Worm (Caenorhabditis elegans) whole organism, L3 larva: ENCODE measurements around the gene mrpl-53.

Experiments
- R02D3.7 ChIP-seq: fragments of 150-350 bp; optimal IDR thresholded peaks from 2 replicates; lab custom pipeline; 2014; ENCODE audit warnings: missing biosample characterization, missing genetic modification characterization
- ZK546.5 ChIP-seq: sonication (generic microtip); optimal IDR thresholded peaks from 2 replicates; lab custom pipeline; 2017; ENCODE audit warnings: missing biosample characterization, missing genetic modification characterization
- aly-2 ChIP-seq: fragments of 150-350 bp; optimal IDR thresholded peaks from 2 replicates; lab custom pipeline; 2014; ENCODE audit warnings: missing biosample characterization, missing genetic modification characterization
- ama-1 ChIP-seq: fragments of 150-350 bp; optimal IDR thresholded peaks from 2 replicates; lab custom pipeline; 2018
- ceh-16 ChIP-seq: sonication (generic microtip); optimal IDR thresholded peaks from 2 replicates; lab custom pipeline; 2017; ENCODE audit warnings: missing biosample characterization, missing genetic modification characterization
- ceh-28 ChIP-seq: fragments of 150-350 bp; optimal IDR thresholded peaks from 2 replicates; lab custom pipeline; 2014; ENCODE audit warnings: missing biosample characterization, missing genetic modification reagents, missing genetic modification characterization
- egl-27 ChIP-seq: sonication (generic microtip); optimal IDR thresholded peaks from 4 replicates; lab custom pipeline; 2017; ENCODE audit warnings: missing biosample characterization, missing genetic modification reagents, missing genetic modification characterization
- egl-5 ChIP-seq: fragments of 150-350 bp; optimal IDR thresholded peaks from 2 replicates; lab custom pipeline; 2017; ENCODE audit warnings: missing biosample characterization, missing genetic modification reagents, missing genetic modification characterization, inconsistent platforms
- elt-1 ChIP-seq: fragments of 150-350 bp; optimal IDR thresholded peaks from 2 replicates; lab custom pipeline; 2014; ENCODE audit warnings: missing biosample characterization, missing genetic modification characterization
- elt-2 ChIP-seq: sonication (generic microtip); optimal IDR thresholded peaks from 2 replicates; lab custom pipeline; 2016; ENCODE audit warnings: missing genetic modification reagents, mild to moderate bottlenecking, missing genetic modification characterization, missing compliant biosample characterization
- elt-3 ChIP-seq, 3 experiments: fragments of 150-350 bp in 1 of 3; sonication (generic microtip) in 2 of 3; optimal IDR thresholded peaks; 2 replicates in 2 of 3; 4 replicates in 1 of 3; lab custom pipeline; 2014 to 2017; ENCODE audit warnings: missing biosample characterization in 3 of 3, missing genetic modification characterization in 3 of 3
- fkh-10 ChIP-seq: sonication (generic microtip); optimal IDR thresholded peaks from 2 replicates; lab custom pipeline; 2017; ENCODE audit warnings: missing biosample characterization, missing genetic modification reagents, missing genetic modification characterization
- fkh-2 ChIP-seq: fragments of 150-350 bp; optimal IDR thresholded peaks from 2 replicates; lab custom pipeline; 2014; ENCODE audit warnings: missing biosample characterization, missing genetic modification reagents, missing genetic modification characterization
- hmg-11 ChIP-seq: sonication (generic microtip); optimal IDR thresholded peaks from 2 replicates; lab custom pipeline; 2016; ENCODE audit warnings: missing genetic modification characterization, missing compliant biosample characterization
- jun-1 ChIP-seq: fragments of 150-350 bp; optimal IDR thresholded peaks from 2 replicates; lab custom pipeline; 2014; ENCODE audit warnings: missing biosample characterization, missing genetic modification reagents, missing genetic modification characterization
- lin-15B ChIP-seq: fragments of 150-350 bp; optimal IDR thresholded peaks from 2 replicates; lab custom pipeline; 2014; ENCODE audit warnings: missing biosample characterization, missing genetic modification characterization
- lin-39 ChIP-seq: fragments of 150-350 bp; optimal IDR thresholded peaks from 2 replicates; lab custom pipeline; 2018; ENCODE audit warnings: missing biosample characterization, missing genetic modification reagents, missing genetic modification characterization
- lsy-12 ChIP-seq: sonication (generic microtip); optimal IDR thresholded peaks from 2 replicates; lab custom pipeline; 2016; ENCODE audit warnings: mild to moderate bottlenecking, missing genetic modification characterization, missing compliant biosample characterization
- mdl-1 ChIP-seq: fragments of 150-350 bp; optimal IDR thresholded peaks from 2 replicates; lab custom pipeline; 2014; ENCODE audit warnings: missing biosample characterization, missing genetic modification characterization
- mml-1 ChIP-seq: fragments of 150-350 bp; sonication (generic microtip); optimal IDR thresholded peaks from 3 replicates; lab custom pipeline; 2014; ENCODE audit warnings: missing biosample characterization, missing genetic modification characterization
- nfya-1 ChIP-seq: sonication (generic microtip); optimal IDR thresholded peaks from 2 replicates; lab custom pipeline; 2017; ENCODE audit warnings: missing genetic modification characterization, mild to moderate bottlenecking, missing compliant biosample characterization, antibody characterized with exemption, moderate library complexity; ENCODE audit not compliant: insufficient read depth
- nhr-11 ChIP-seq: fragments of 150-350 bp; optimal IDR thresholded peaks from 2 replicates; lab custom pipeline; 2014; ENCODE audit warnings: missing biosample characterization, missing genetic modification characterization
- nhr-12 ChIP-seq: fragments of 150-350 bp; optimal IDR thresholded peaks from 2 replicates; lab custom pipeline; 2014; ENCODE audit warnings: missing biosample characterization, missing genetic modification characterization
- nhr-23 ChIP-seq: fragments of 150-350 bp; optimal IDR thresholded peaks from 2 replicates; lab custom pipeline; 2014; ENCODE audit warnings: missing biosample characterization, missing genetic modification reagents, missing genetic modification characterization
- nhr-237 ChIP-seq: fragments of 150-350 bp; optimal IDR thresholded peaks from 2 replicates; lab custom pipeline; 2014; ENCODE audit warnings: missing biosample characterization, missing genetic modification characterization
- nhr-25 ChIP-seq: sonication (generic microtip); optimal IDR thresholded peaks from 2 replicates; lab custom pipeline; 2017; ENCODE audit warnings: missing biosample characterization, missing genetic modification characterization
- nhr-28 ChIP-seq: fragments of 150-350 bp; optimal IDR thresholded peaks from 2 replicates; lab custom pipeline; 2014; ENCODE audit warnings: missing biosample characterization, missing genetic modification characterization
- nhr-43 ChIP-seq: sonication (generic microtip); optimal IDR thresholded peaks from 2 replicates; lab custom pipeline; 2016; ENCODE audit warnings: mild to moderate bottlenecking, missing genetic modification characterization, missing compliant biosample characterization; ENCODE audit not compliant: poor library complexity, severe bottlenecking
- nhr-67 ChIP-seq: fragments of 150-350 bp; optimal IDR thresholded peaks from 2 replicates; lab custom pipeline; 2014; ENCODE audit warnings: missing biosample characterization, missing genetic modification characterization
- pqm-1 ChIP-seq: fragments of 150-350 bp; optimal IDR thresholded peaks from 2 replicates; lab custom pipeline; 2017; ENCODE audit warnings: missing biosample characterization, missing genetic modification characterization, inconsistent platforms
- sea-2 ChIP-seq: fragments of 150-350 bp; sonication (generic microtip); optimal IDR thresholded peaks from 4 replicates; lab custom pipeline; 2014; ENCODE audit warnings: missing biosample characterization, missing genetic modification reagents, missing genetic modification characterization
- skn-1 ChIP-seq: fragments of 150-350 bp; optimal IDR thresholded peaks from 2 replicates; lab custom pipeline; 2014; ENCODE audit warnings: missing biosample characterization, missing genetic modification characterization
- snpc-4 ChIP-seq: fragments of 150-350 bp; optimal IDR thresholded peaks from 2 replicates; lab custom pipeline; 2014; ENCODE audit warnings: missing biosample characterization, missing genetic modification characterization
- tbx-2 ChIP-seq: sonication (generic microtip); optimal IDR thresholded peaks from 2 replicates; lab custom pipeline; 2016; ENCODE audit warnings: mild to moderate bottlenecking, missing genetic modification characterization, missing compliant biosample characterization
- unc-39 ChIP-seq: sonication (generic microtip); optimal IDR thresholded peaks from 4 replicates; lab custom pipeline; 2017; ENCODE audit warnings: missing biosample characterization, missing genetic modification characterization
- unc-62 ChIP-seq: fragments of 150-350 bp; sonication (generic microtip); optimal IDR thresholded peaks from 4 replicates; lab custom pipeline; 2014; ENCODE audit warnings: missing biosample characterization, missing genetic modification reagents, missing genetic modification characterization
- ztf-11 ChIP-seq: fragments of 150-350 bp; optimal IDR thresholded peaks from 2 replicates; lab custom pipeline; 2014; ENCODE audit warnings: missing biosample characterization, missing genetic modification characterization
- ztf-4 ChIP-seq: fragments of 150-350 bp; optimal IDR thresholded peaks from 2 replicates; lab custom pipeline; 2014; ENCODE audit warnings: missing biosample characterization, missing genetic modification characterization

Gene mrpl-53

DNA sequence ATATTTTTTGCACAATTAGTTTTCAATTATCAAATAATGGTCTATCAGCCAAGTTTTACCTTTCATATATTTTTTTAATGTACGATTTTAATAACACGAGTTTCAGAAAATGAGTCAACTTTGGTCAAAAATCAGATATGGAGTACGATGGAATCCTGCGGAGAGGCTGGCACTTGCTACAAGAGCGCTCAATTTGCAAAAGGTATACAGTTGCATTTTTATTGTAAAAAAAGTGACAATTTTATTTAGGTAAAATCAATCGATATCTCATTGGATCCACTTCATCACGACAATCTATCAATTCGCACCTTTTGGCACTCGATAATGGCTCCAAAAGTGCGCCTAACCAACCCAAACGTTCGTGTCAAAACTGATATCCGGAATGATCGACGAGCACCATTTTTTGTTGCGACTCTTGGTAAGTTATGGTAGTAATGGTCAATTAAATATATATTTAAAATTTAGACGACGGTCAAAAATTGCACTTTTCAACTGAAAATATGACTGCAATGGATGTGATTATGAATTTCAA, at the start of gene mrpl-53:
Gene mrpl-53 (plus strand): TSS at position 107 of the 532 bp plus-strand sequence.
- TF ChIP-seq lin-39 (tag; lab: Kevin White, UChicago) (no peak), nhr-23 (tag; lab: Kevin White, UChicago) (peak; percentile 16)

ce11 chrII:9550718-9551117, 46.7 kb upstream of the mrpl-53 start, which contains the start of gene sra-6:
Gene sra-6, minus strand, starts transcription at chrII:9550818.
- TF ChIP-seq ztf-4 (tag; lab: Kevin White, UChicago) (no peak), unc-62 (GFP tag; lab: Kevin White, UChicago) (no peak)

DNA sequence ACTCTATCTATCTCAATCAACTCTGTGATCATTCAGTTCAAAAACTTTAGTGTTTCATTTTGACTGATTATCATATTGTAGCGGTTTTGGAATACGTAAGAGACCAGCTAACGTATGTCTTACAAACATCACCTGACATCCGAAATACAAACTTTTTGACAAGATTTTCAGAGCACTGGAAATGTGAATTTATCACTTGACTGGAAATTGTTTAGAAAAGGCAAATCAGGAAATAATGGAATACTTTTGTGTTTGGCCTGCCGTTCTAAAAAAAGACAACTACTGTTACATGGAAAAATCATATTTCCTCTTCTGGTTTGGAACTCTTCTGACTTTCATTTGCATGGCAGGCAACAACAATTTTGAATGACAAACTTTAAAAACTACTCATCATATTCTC, 45.9 kb upstream of the mrpl-53 start, which contains the start of gene F35H8.12:
Gene F35H8.12 (plus strand): TSS at position 301 of the 400 bp plus-strand sequence.
- TF ChIP-seq nfya-1 (tag; lab: Kevin White, UChicago) (no peak), ama-1 (lab: Kevin White, UChicago) (no peak), jun-1 (tag; lab: Kevin White, UChicago) (no peak), aly-2 (tag; lab: Kevin White, UChicago) (no peak), nhr-25 (tag; lab: Kevin White, UChicago) (no peak), hmg-11 (no peak), skn-1 (no peak), pqm-1 (tag; lab: Kevin White, UChicago) (no peak), unc-39 (tag; lab: Kevin White, UChicago) (no peak), ceh-16 (tag; lab: Kevin White, UChicago) (no peak), nhr-11 (tag; lab: Kevin White, UChicago) (no peak), ztf-11 (tag; lab: Kevin White, UChicago) (no peak), ceh-28 (tag; lab: Kevin White, UChicago) (no peak), elt-1 (tag; lab: Kevin White, UChicago) (no peak), nhr-23 (tag; lab: Kevin White, UChicago) (no peak), mml-1 (tag; lab: Kevin White, UChicago) (no peak), snpc-4 (tag; lab: Kevin White, UChicago) (no peak), tbx-2 (tag; lab: Kevin White, UChicago) (no peak), sea-2 (GFP tag; lab: Kevin White, UChicago) (no peak), ZK546.5 (no peak)
- TF ChIP-seq, all 47 proteins: peak for 0

DNA sequence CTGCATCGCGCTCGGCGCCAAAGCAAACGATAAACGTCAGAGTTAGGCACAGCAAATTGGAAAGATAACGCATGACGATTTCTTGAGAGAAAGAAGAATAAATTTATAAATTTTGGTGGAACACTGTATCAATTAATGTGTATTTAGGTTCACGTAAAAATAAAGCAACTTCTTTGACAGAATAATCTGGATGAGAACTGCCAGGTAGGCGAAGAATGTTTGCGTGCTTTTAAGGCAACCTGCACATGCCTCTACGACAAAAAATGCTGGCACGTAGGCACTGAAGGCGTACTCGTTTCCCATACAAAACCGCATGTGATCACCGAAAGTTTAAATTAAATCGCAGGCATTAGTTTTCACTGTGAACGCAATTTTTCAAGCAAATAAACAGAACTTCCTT, 44.2 kb upstream of the mrpl-53 start, which contains the start of gene F35H8.1:
Gene F35H8.1 (minus strand): TSS at position 101 of the 400 bp plus-strand sequence.
- TF ChIP-seq mml-1 (tag; lab: Kevin White, UChicago) (no peak), unc-39 (tag; lab: Kevin White, UChicago) (no peak), mdl-1 (tag; lab: Kevin White, UChicago) (no peak), nhr-28 (tag; lab: Kevin White, UChicago) (no peak), nfya-1 (tag; lab: Kevin White, UChicago) (no peak), sea-2 (GFP tag; lab: Kevin White, UChicago) (no peak), ZK546.5 (no peak), nhr-25 (tag; lab: Kevin White, UChicago) (no peak), nhr-67 (tag; lab: Kevin White, UChicago) (no peak), egl-5 (tag; lab: Kevin White, UChicago) (no peak), pqm-1 (tag; lab: Kevin White, UChicago) (no peak), fkh-2 (tag; lab: Kevin White, UChicago) (no peak), egl-27 (tag; lab: Kevin White, UChicago) (no peak), nhr-23 (tag; lab: Kevin White, UChicago) (no peak), elt-3 (tag; optimal IDR thresholded peaks at IDR 0.05; lab: Kevin White, UChicago) (no peak), aly-2 (tag; lab: Kevin White, UChicago) (no peak)
- TF ChIP-seq, all 47 proteins: peak for 0

ce11 chrII:9554925-9555553, 42.4 kb upstream of the mrpl-53 start, which contains the start of gene F35H8.2:
Gene F35H8.2, plus strand, starts transcription at chrII:9555503.
- TF ChIP-seq elt-3 (tag; optimal IDR thresholded peaks at IDR 0.05; lab: Kevin White, UChicago) (no peak), mdl-1 (tag; lab: Kevin White, UChicago) (no peak), nhr-43 (tag; lab: Kevin White, UChicago) (peak; percentile 58), lin-15B (tag; lab: Kevin White, UChicago) (no peak), nhr-28 (tag; lab: Kevin White, UChicago) (no peak), nhr-67 (tag; lab: Kevin White, UChicago) (no peak), tbx-2 (tag; lab: Kevin White, UChicago) (no peak), fkh-2 (tag; lab: Kevin White, UChicago) (no peak), R02D3.7 (tag; lab: Kevin White, UChicago) (no peak), elt-1 (tag; lab: Kevin White, UChicago) (no peak), nhr-12 (tag; lab: Kevin White, UChicago) (no peak), elt-2 (tag; lab: Kevin White, UChicago) (no peak), ama-1 (lab: Kevin White, UChicago) (no peak), fkh-10 (GFP tag; lab: Kevin White, UChicago) (no peak), snpc-4 (tag; lab: Kevin White, UChicago) (no peak), ztf-11 (tag; lab: Kevin White, UChicago) (no peak), nhr-25 (tag; lab: Kevin White, UChicago) (peak; percentile 69), lsy-12 (no peak), unc-62 (GFP tag; lab: Kevin White, UChicago) (no peak), nfya-1 (tag; lab: Kevin White, UChicago) (no peak), nhr-23 (tag; lab: Kevin White, UChicago) (peak; percentile 58), hmg-11 (no peak), nhr-237 (no peak), mml-1 (tag; lab: Kevin White, UChicago) (no peak), aly-2 (tag; lab: Kevin White, UChicago) (no peak), pqm-1 (tag; lab: Kevin White, UChicago) (no peak)
